Fruit fly (Drosophila melanogaster): ENCODE data around the gene Atg4b.

Gene Atg4b

DNA sequence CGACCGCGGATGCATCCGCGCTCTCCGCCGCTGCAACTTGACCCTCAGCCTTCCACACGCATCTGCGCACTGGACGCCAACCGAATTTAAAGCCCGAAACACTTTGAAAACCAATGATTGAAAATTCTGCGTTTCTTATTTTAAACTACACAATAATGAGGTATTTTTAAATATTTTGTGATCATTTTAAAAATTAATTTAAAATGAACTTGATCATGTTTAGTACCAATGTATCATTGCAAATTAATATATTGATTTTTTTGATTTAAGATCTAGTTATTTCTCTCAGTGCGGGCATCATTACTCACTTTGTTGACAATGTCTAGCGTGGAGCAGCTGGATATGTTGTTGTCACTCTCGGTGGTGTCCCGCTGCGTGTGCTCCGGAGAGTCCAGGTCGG, 10.1 kb upstream of the Atg4b start:
- TF ChIP-seq croc (GFP tag; conservative IDR thresholded peaks at IDR 0.05): no peak
- no peak for TF ChIP-seq unc-4 (GFP tag; IDR thresholded peaks at IDR 0.05; ENCODE audit: partially characterized antibody)
- no peak for TF ChIP-seq zen2 (GFP tag; IDR thresholded peaks at IDR 0.05; ENCODE audit: partially characterized antibody)
- no peak for TF ChIP-seq CG15479 (GFP tag; optimal IDR thresholded peaks at IDR 0.05)
- no peak for TF ChIP-seq fu2 (GFP tag; optimal IDR thresholded peaks at IDR 0.05)
- TF ChIP-seq GATAe (GFP tag; conservative IDR thresholded peaks at IDR 0.05): no peak
- no peak for TF ChIP-seq shn (GFP tag; optimal IDR thresholded peaks at IDR 0.05)
- TF ChIP-seq CG18476 (GFP tag; optimal IDR thresholded peaks at IDR 0.05): peak; percentile 4
- TF ChIP-seq Dad (GFP tag; optimal IDR thresholded peaks at IDR 0.05): no peak
- TF ChIP-seq pho (GFP tag; optimal IDR thresholded peaks at IDR 0.05): no peak
- TF ChIP-seq CG11695 (GFP tag; IDR thresholded peaks at IDR 0.05): peak; percentile 61; the same call in 2 of the 3 replicates
- peak; percentile 8 for TF ChIP-seq fd3F (GFP tag; optimal IDR thresholded peaks at IDR 0.05)
- TF ChIP-seq zf30C (GFP tag; optimal IDR thresholded peaks at IDR 0.05): peak; percentile 56
- TF ChIP-seq CG17328 (GFP tag; IDR thresholded peaks at IDR 0.05): peak; percentile 59
- peak; percentile 59 for TF ChIP-seq tgo (GFP tag; IDR thresholded peaks at IDR 0.05)
- TF ChIP-seq dimm (GFP tag; IDR thresholded peaks at IDR 0.05): no peak
- TF ChIP-seq gem (tag; optimal IDR thresholded peaks at IDR 0.05): peak; percentile 82
- TF ChIP-seq Vsx1 (GFP tag; optimal IDR thresholded peaks at IDR 0.05): no peak
- TF ChIP-seq pnt (GFP tag; optimal IDR thresholded peaks at IDR 0.05): no peak
- peak; percentile 35 for TF ChIP-seq CG2120 (GFP tag; optimal IDR thresholded peaks at IDR 0.05)
- TF ChIP-seq Ets65A (GFP tag): peak; percentile 68
- TF ChIP-seq PHDP (tag; optimal IDR thresholded peaks at IDR 0.05): peak; percentile 63
- TF ChIP-seq cas (GFP tag; IDR thresholded peaks at IDR 0.05): no peak
- TF ChIP-seq CG3726 (GFP tag; IDR thresholded peaks at IDR 0.05): no peak
- no peak for TF ChIP-seq repo (GFP tag; optimal IDR thresholded peaks at IDR 0.05)
- no peak for TF ChIP-seq CG34422 (GFP tag; IDR thresholded peaks at IDR 0.05)
- peak; percentile 48 for TF ChIP-seq lmd (GFP tag; IDR thresholded peaks at IDR 0.05)
- peak; percentile 28 for TF ChIP-seq Xbp1 (GFP tag; optimal IDR thresholded peaks at IDR 0.05)
- peak; percentile 47 for TF ChIP-seq CG18262 (tag; optimal IDR thresholded peaks at IDR 0.05)
- TF ChIP-seq CG1603 (tag; optimal IDR thresholded peaks at IDR 0.05): peak; percentile 17
- TF ChIP-seq Ptx1 (GFP tag; IDR thresholded peaks at IDR 0.05): peak; percentile 39; the same call in 1 of the 2 replicates
- peak; percentile 29 for TF ChIP-seq HmgZ (tag; optimal IDR thresholded peaks at IDR 0.05)
- TF ChIP-seq CG9817 (tag; optimal IDR thresholded peaks at IDR 0.05): peak; percentile 39
- peak; percentile 23 for TF ChIP-seq CG14710 (tag; optimal IDR thresholded peaks at IDR 0.05)
- TF ChIP-seq NC2β (GFP tag; optimal IDR thresholded peaks at IDR 0.05): no peak
- TF ChIP-seq CG3281 (GFP tag; optimal IDR thresholded peaks at IDR 0.05): no peak
- TF ChIP-seq Atf6 (GFP tag; IDR thresholded peaks at IDR 0.05): 0 out of 2 replicates have a peak, but pooled peaks have one; percentile 10
- peak; percentile 37 for TF ChIP-seq CG10209 (GFP tag; optimal IDR thresholded peaks at IDR 0.05)
- no peak for TF ChIP-seq Hr39 (optimal IDR thresholded peaks at IDR 0.05)
- TF ChIP-seq CG6175 (GFP tag; IDR thresholded peaks at IDR 0.05): no peak
- no peak for TF ChIP-seq CG2116 (GFP tag; optimal IDR thresholded peaks at IDR 0.05)
- TF ChIP-seq Mad (GFP tag; optimal IDR thresholded peaks at IDR 0.05): no peak
- peak; percentile 42; the same call in 1 of the 2 replicates for TF ChIP-seq CG32772 (GFP tag; IDR thresholded peaks at IDR 0.05)
- no peak for TF ChIP-seq CG7372 (GFP tag; IDR thresholded peaks at IDR 0.05)
- TF ChIP-seq esg (GFP tag; conservative IDR thresholded peaks at IDR 0.05): peak; percentile 45; the same call in 1 of the 2 replicates
- TF ChIP-seq CG12391 (tag; optimal IDR thresholded peaks at IDR 0.05): peak; percentile 62
- no peak for TF ChIP-seq gcm (GFP tag; optimal IDR thresholded peaks at IDR 0.05)
- TF ChIP-seq Spps (tag; optimal IDR thresholded peaks at IDR 0.05): no peak
- TF ChIP-seq CG13296 (GFP tag; optimal IDR thresholded peaks at IDR 0.05): peak; percentile 20
- TF ChIP-seq B-H1 (GFP tag; IDR thresholded peaks at IDR 0.05): no peak
- peak; percentile 45 for TF ChIP-seq CG17359 (tag; optimal IDR thresholded peaks at IDR 0.05)
- no peak for TF ChIP-seq ase (GFP tag; IDR thresholded peaks at IDR 0.05)
